Worm (Caenorhabditis elegans) whole organism, L3 larva: ENCODE data around the gene eco-1.

Source experiments
- R02D3.7 ChIP-seq: fragments of 150-350 bp; optimal IDR thresholded peaks from 2 replicates; lab custom pipeline; 2014; ENCODE audit warnings: missing biosample characterization, missing genetic modification characterization
- ZK546.5 ChIP-seq: sonication (generic microtip); optimal IDR thresholded peaks from 2 replicates; lab custom pipeline; 2017; ENCODE audit warnings: missing biosample characterization, missing genetic modification characterization
- aly-2 ChIP-seq: fragments of 150-350 bp; optimal IDR thresholded peaks from 2 replicates; lab custom pipeline; 2014; ENCODE audit warnings: missing biosample characterization, missing genetic modification characterization
- ama-1 ChIP-seq: fragments of 150-350 bp; optimal IDR thresholded peaks from 2 replicates; lab custom pipeline; 2018
- ceh-28 ChIP-seq: fragments of 150-350 bp; optimal IDR thresholded peaks from 2 replicates; lab custom pipeline; 2014; ENCODE audit warnings: missing biosample characterization, missing genetic modification reagents, missing genetic modification characterization
- ceh-82 ChIP-seq: fragments of 150-350 bp; optimal IDR thresholded peaks from 2 replicates; lab custom pipeline; 2014; ENCODE audit warnings: missing biosample characterization, missing genetic modification characterization
- egl-27 ChIP-seq: sonication (generic microtip); optimal IDR thresholded peaks from 4 replicates; lab custom pipeline; 2017; ENCODE audit warnings: missing biosample characterization, missing genetic modification reagents, missing genetic modification characterization
- elt-1 ChIP-seq: fragments of 150-350 bp; optimal IDR thresholded peaks from 2 replicates; lab custom pipeline; 2014; ENCODE audit warnings: missing biosample characterization, missing genetic modification characterization
- elt-2 ChIP-seq: sonication (generic microtip); optimal IDR thresholded peaks from 2 replicates; lab custom pipeline; 2016; ENCODE audit warnings: missing genetic modification reagents, mild to moderate bottlenecking, missing genetic modification characterization, missing compliant biosample characterization
- eor-1 ChIP-seq, 2 experiments: fragments of 150-350 bp; optimal IDR thresholded peaks; 2 replicates each; lab custom pipeline; 2014 to 2018; ENCODE audit warnings: missing biosample characterization in 2 of 2, missing genetic modification characterization in 2 of 2
- fkh-10 ChIP-seq: sonication (generic microtip); optimal IDR thresholded peaks from 2 replicates; lab custom pipeline; 2017; ENCODE audit warnings: missing biosample characterization, missing genetic modification reagents, missing genetic modification characterization
- fkh-2 ChIP-seq: fragments of 150-350 bp; optimal IDR thresholded peaks from 2 replicates; lab custom pipeline; 2014; ENCODE audit warnings: missing biosample characterization, missing genetic modification reagents, missing genetic modification characterization
- fos-1 ChIP-seq: fragments of 150-350 bp; optimal IDR thresholded peaks from 2 replicates; lab custom pipeline; 2014; ENCODE audit warnings: missing biosample characterization, missing genetic modification characterization
- hmg-11 ChIP-seq: sonication (generic microtip); optimal IDR thresholded peaks from 2 replicates; lab custom pipeline; 2016; ENCODE audit warnings: missing genetic modification characterization, missing compliant biosample characterization
- jun-1 ChIP-seq: fragments of 150-350 bp; optimal IDR thresholded peaks from 2 replicates; lab custom pipeline; 2014; ENCODE audit warnings: missing biosample characterization, missing genetic modification reagents, missing genetic modification characterization
- lin-15B ChIP-seq: fragments of 150-350 bp; optimal IDR thresholded peaks from 2 replicates; lab custom pipeline; 2014; ENCODE audit warnings: missing biosample characterization, missing genetic modification characterization
- lin-39 ChIP-seq: fragments of 150-350 bp; optimal IDR thresholded peaks from 2 replicates; lab custom pipeline; 2018; ENCODE audit warnings: missing biosample characterization, missing genetic modification reagents, missing genetic modification characterization
- lsy-12 ChIP-seq: sonication (generic microtip); optimal IDR thresholded peaks from 2 replicates; lab custom pipeline; 2016; ENCODE audit warnings: mild to moderate bottlenecking, missing genetic modification characterization, missing compliant biosample characterization
- mdl-1 ChIP-seq: fragments of 150-350 bp; optimal IDR thresholded peaks from 2 replicates; lab custom pipeline; 2014; ENCODE audit warnings: missing biosample characterization, missing genetic modification characterization
- mml-1 ChIP-seq: fragments of 150-350 bp; sonication (generic microtip); optimal IDR thresholded peaks from 3 replicates; lab custom pipeline; 2014; ENCODE audit warnings: missing biosample characterization, missing genetic modification characterization
- nfya-1 ChIP-seq: sonication (generic microtip); optimal IDR thresholded peaks from 2 replicates; lab custom pipeline; 2017; ENCODE audit warnings: missing genetic modification characterization, mild to moderate bottlenecking, missing compliant biosample characterization, antibody characterized with exemption, moderate library complexity; ENCODE audit not compliant: insufficient read depth
- nhr-11 ChIP-seq: fragments of 150-350 bp; optimal IDR thresholded peaks from 2 replicates; lab custom pipeline; 2014; ENCODE audit warnings: missing biosample characterization, missing genetic modification characterization
- nhr-23 ChIP-seq: fragments of 150-350 bp; optimal IDR thresholded peaks from 2 replicates; lab custom pipeline; 2014; ENCODE audit warnings: missing biosample characterization, missing genetic modification reagents, missing genetic modification characterization
- nhr-25 ChIP-seq: sonication (generic microtip); optimal IDR thresholded peaks from 2 replicates; lab custom pipeline; 2017; ENCODE audit warnings: missing biosample characterization, missing genetic modification characterization
- nhr-28 ChIP-seq: fragments of 150-350 bp; optimal IDR thresholded peaks from 2 replicates; lab custom pipeline; 2014; ENCODE audit warnings: missing biosample characterization, missing genetic modification characterization
- nhr-43 ChIP-seq: sonication (generic microtip); optimal IDR thresholded peaks from 2 replicates; lab custom pipeline; 2016; ENCODE audit warnings: mild to moderate bottlenecking, missing genetic modification characterization, missing compliant biosample characterization; ENCODE audit not compliant: poor library complexity, severe bottlenecking
- nhr-77 ChIP-seq: fragments of 150-350 bp; optimal IDR thresholded peaks from 2 replicates; lab custom pipeline; 2014; ENCODE audit warnings: missing biosample characterization, missing genetic modification characterization
- pha-4 ChIP-seq: fragments of 150-350 bp; optimal IDR thresholded peaks from 2 replicates; lab custom pipeline; 2014; ENCODE audit warnings: missing biosample characterization, missing genetic modification reagents, missing genetic modification characterization
- pqm-1 ChIP-seq: fragments of 150-350 bp; optimal IDR thresholded peaks from 2 replicates; lab custom pipeline; 2017; ENCODE audit warnings: missing biosample characterization, missing genetic modification characterization, inconsistent platforms
- sea-2 ChIP-seq: fragments of 150-350 bp; sonication (generic microtip); optimal IDR thresholded peaks from 4 replicates; lab custom pipeline; 2014; ENCODE audit warnings: missing biosample characterization, missing genetic modification reagents, missing genetic modification characterization
- skn-1 ChIP-seq: fragments of 150-350 bp; optimal IDR thresholded peaks from 2 replicates; lab custom pipeline; 2014; ENCODE audit warnings: missing biosample characterization, missing genetic modification characterization
- snpc-4 ChIP-seq: fragments of 150-350 bp; optimal IDR thresholded peaks from 2 replicates; lab custom pipeline; 2014; ENCODE audit warnings: missing biosample characterization, missing genetic modification characterization
- tbx-2 ChIP-seq: sonication (generic microtip); optimal IDR thresholded peaks from 2 replicates; lab custom pipeline; 2016; ENCODE audit warnings: mild to moderate bottlenecking, missing genetic modification characterization, missing compliant biosample characterization
- unc-62 ChIP-seq: fragments of 150-350 bp; sonication (generic microtip); optimal IDR thresholded peaks from 4 replicates; lab custom pipeline; 2014; ENCODE audit warnings: missing biosample characterization, missing genetic modification reagents, missing genetic modification characterization
- zag-1 ChIP-seq: fragments of 150-350 bp; optimal IDR thresholded peaks from 2 replicates; lab custom pipeline; 2014; ENCODE audit warnings: missing biosample characterization, missing genetic modification characterization
- ztf-4 ChIP-seq: fragments of 150-350 bp; optimal IDR thresholded peaks from 2 replicates; lab custom pipeline; 2014; ENCODE audit warnings: missing biosample characterization, missing genetic modification characterization

The eco-1 gene

DNA sequence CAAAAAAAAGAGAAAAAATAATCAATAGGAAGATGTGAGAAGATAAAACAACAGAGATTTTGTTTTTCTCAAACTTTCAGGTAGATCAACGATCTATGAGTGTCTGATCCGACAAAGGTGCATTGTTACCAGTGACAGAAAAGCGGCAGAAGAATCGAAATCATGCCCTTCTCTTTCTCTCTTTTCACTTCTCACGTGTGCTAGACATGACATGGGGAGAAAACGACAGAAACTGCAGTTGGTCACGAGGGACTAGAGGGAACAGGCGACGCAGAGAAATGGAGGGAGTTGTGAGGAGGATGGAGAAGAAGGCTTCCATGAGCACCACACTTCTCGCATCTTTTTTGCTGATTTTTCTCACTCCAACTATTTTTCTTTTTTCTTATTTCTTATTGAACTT lies 23.7 kb downstream of the eco-1 start, which contains the start of gene F56C9.10:
Gene F56C9.10 (minus strand): TSS at position 97 of the 400 bp plus-strand sequence.
- TF ChIP-seq elt-1 (tag; lab: Kevin White, UChicago) (no peak), nhr-25 (tag; lab: Kevin White, UChicago) (peak; percentile 72), mdl-1 (peak; percentile 96), zag-1 (no peak), lsy-12 (tag; lab: Kevin White, UChicago) (peak; percentile 77), nhr-23 (peak; percentile 81), hmg-11 (tag; lab: Kevin White, UChicago) (peak; percentile 58), pha-4 (tag; lab: Kevin White, UChicago) (peak; percentile 55), ceh-28 (tag; lab: Kevin White, UChicago) (peak; percentile 44), egl-27 (peak; percentile 44), ztf-4 (tag; lab: Kevin White, UChicago) (peak; percentile 68), R02D3.7 (tag; lab: Kevin White, UChicago) (peak; percentile 38), nhr-77 (tag; lab: Kevin White, UChicago) (no peak), elt-2 (tag; lab: Kevin White, UChicago) (peak; percentile 59), mml-1 (tag; lab: Kevin White, UChicago) (no peak), nfya-1 (tag; lab: Kevin White, UChicago) (peak; percentile 88), lin-15B (tag; lab: Kevin White, UChicago) (peak; percentile 82), jun-1 (tag; lab: Kevin White, UChicago) (peak; percentile 84), snpc-4 (peak; percentile 78), skn-1 (peak; percentile 22), ama-1 (peak; percentile 80), ZK546.5 (tag; lab: Kevin White, UChicago) (no peak), ceh-82 (no peak), nhr-43 (tag; lab: Kevin White, UChicago) (peak; percentile 78), nhr-11 (tag; lab: Kevin White, UChicago) (peak; percentile 92), unc-62 (GFP tag; lab: Kevin White, UChicago) (peak; percentile 88), lin-39 (tag; lab: Kevin White, UChicago) (peak; percentile 84), fkh-10 (GFP tag; lab: Kevin White, UChicago) (no peak), tbx-2 (tag; lab: Kevin White, UChicago) (peak; percentile 33), fkh-2 (no peak), pqm-1 (tag; lab: Kevin White, UChicago) (peak; percentile 1)

DNA sequence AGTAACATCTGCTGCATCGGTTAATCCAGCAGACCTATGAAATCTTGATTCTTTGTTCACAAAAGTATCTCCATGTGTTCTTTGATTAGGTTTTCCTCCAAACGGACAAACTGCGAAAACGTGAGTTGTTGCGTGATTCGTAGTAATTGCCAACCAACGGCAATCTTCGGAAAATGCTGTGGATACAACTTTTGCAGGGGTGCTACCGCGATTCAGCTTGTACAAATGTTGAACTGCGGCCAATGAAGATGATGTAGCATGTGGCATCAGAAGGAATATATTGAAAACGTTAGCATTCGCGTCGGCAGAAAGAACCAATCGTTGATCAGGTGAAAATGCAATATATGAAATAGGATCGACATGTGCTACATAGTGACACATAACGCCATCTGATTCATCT lies 27.2 kb downstream of the eco-1 start:
- TF ChIP-seq pqm-1 (tag; lab: Kevin White, UChicago) (no peak), nhr-28 (no peak), skn-1 (no peak), jun-1 (tag; lab: Kevin White, UChicago) (no peak), eor-1 (tag; optimal IDR thresholded peaks at IDR 0.05; lab: Kevin White, UChicago) (no peak), aly-2 (no peak), fos-1 (tag; lab: Kevin White, UChicago) (no peak), sea-2 (no peak), ZK546.5 (tag; lab: Kevin White, UChicago) (no peak), nhr-23 (no peak), lin-39 (tag; lab: Kevin White, UChicago) (no peak), lin-15B (tag; lab: Kevin White, UChicago) (no peak)

DNA sequence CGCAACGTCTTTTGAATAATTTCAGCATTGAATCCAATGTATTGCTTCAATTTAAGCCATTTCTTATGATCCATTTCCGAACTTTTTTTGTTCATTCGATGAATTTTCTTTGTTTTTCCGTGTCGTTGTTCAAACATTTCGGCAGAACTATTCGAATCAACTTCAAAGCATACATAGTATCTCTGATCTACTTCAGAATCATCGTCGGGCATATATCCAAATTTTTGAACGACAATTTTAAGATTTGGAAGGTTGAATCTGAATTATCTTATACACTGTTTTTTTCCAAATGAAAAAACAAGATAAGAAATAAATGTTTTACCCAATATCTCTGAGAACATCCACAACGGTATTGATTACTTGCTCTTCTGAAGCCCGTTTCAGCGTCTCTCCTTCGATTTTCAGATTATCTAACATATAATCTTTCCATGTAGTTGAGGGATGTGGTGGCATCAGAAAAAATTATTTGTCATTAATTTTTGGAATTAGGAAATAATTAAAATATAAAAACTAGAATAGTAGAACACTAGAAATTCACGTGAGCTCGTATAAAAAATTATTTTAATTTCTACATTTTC lies 29.7 kb downstream of the eco-1 start, which contains the start of gene lab-2:
Gene lab-2 (minus strand): TSS at position 453 of the 578 bp plus-strand sequence.
- TF ChIP-seq elt-2 (tag; lab: Kevin White, UChicago) (peak; percentile 20), lsy-12 (tag; lab: Kevin White, UChicago) (peak; percentile 66), jun-1 (tag; lab: Kevin White, UChicago) (peak; percentile 13), nhr-25 (tag; lab: Kevin White, UChicago) (peak; percentile 33), ztf-4 (tag; lab: Kevin White, UChicago) (peak; percentile 4), eor-1 (tag; optimal IDR thresholded peaks at IDR 0.05; lab: Kevin White, UChicago) (no peak), fos-1 (tag; lab: Kevin White, UChicago) (no peak), ama-1 (peak; percentile 79), skn-1 (no peak), tbx-2 (tag; lab: Kevin White, UChicago) (no peak), aly-2 (peak; percentile 15)
